Worm (Caenorhabditis elegans) whole organism, L3 larva: ENCODE measurements around the gene unc-69.

Experiments used
- R02D3.7 ChIP-seq: fragments of 150-350 bp; optimal IDR thresholded peaks from 2 replicates; lab custom pipeline; 2014; ENCODE audit warnings: missing biosample characterization, missing genetic modification characterization
- ZK546.5 ChIP-seq: sonication (generic microtip); optimal IDR thresholded peaks from 2 replicates; lab custom pipeline; 2017; ENCODE audit warnings: missing biosample characterization, missing genetic modification characterization
- ceh-28 ChIP-seq: fragments of 150-350 bp; optimal IDR thresholded peaks from 2 replicates; lab custom pipeline; 2014; ENCODE audit warnings: missing biosample characterization, missing genetic modification reagents, missing genetic modification characterization
- ceh-9 ChIP-seq: sonication (generic microtip); optimal IDR thresholded peaks from 2 replicates; lab custom pipeline; 2018; ENCODE audit warnings: missing biosample characterization, missing genetic modification characterization
- daf-12 ChIP-seq: fragments of 150-350 bp; optimal IDR thresholded peaks from 2 replicates; lab custom pipeline; 2014; ENCODE audit warnings: missing biosample characterization, missing genetic modification reagents, missing genetic modification characterization
- elt-1 ChIP-seq: fragments of 150-350 bp; optimal IDR thresholded peaks from 2 replicates; lab custom pipeline; 2014; ENCODE audit warnings: missing biosample characterization, missing genetic modification characterization
- elt-2 ChIP-seq: sonication (generic microtip); optimal IDR thresholded peaks from 2 replicates; lab custom pipeline; 2016; ENCODE audit warnings: missing genetic modification reagents, mild to moderate bottlenecking, missing genetic modification characterization, missing compliant biosample characterization
- elt-3 ChIP-seq, 3 experiments: fragments of 150-350 bp in 1 of 3; sonication (generic microtip) in 2 of 3; optimal IDR thresholded peaks; 2 replicates in 2 of 3; 4 replicates in 1 of 3; lab custom pipeline; 2014 to 2017; ENCODE audit warnings: missing biosample characterization in 3 of 3, missing genetic modification characterization in 3 of 3
- fkh-10 ChIP-seq: sonication (generic microtip); optimal IDR thresholded peaks from 2 replicates; lab custom pipeline; 2017; ENCODE audit warnings: missing biosample characterization, missing genetic modification reagents, missing genetic modification characterization
- hmg-11 ChIP-seq: sonication (generic microtip); optimal IDR thresholded peaks from 2 replicates; lab custom pipeline; 2016; ENCODE audit warnings: missing genetic modification characterization, missing compliant biosample characterization
- jun-1 ChIP-seq: fragments of 150-350 bp; optimal IDR thresholded peaks from 2 replicates; lab custom pipeline; 2014; ENCODE audit warnings: missing biosample characterization, missing genetic modification reagents, missing genetic modification characterization
- lin-15B ChIP-seq: fragments of 150-350 bp; optimal IDR thresholded peaks from 2 replicates; lab custom pipeline; 2014; ENCODE audit warnings: missing biosample characterization, missing genetic modification characterization
- lin-39 ChIP-seq: fragments of 150-350 bp; optimal IDR thresholded peaks from 2 replicates; lab custom pipeline; 2018; ENCODE audit warnings: missing biosample characterization, missing genetic modification reagents, missing genetic modification characterization
- lsy-12 ChIP-seq: sonication (generic microtip); optimal IDR thresholded peaks from 2 replicates; lab custom pipeline; 2016; ENCODE audit warnings: mild to moderate bottlenecking, missing genetic modification characterization, missing compliant biosample characterization
- mml-1 ChIP-seq: fragments of 150-350 bp; sonication (generic microtip); optimal IDR thresholded peaks from 3 replicates; lab custom pipeline; 2014; ENCODE audit warnings: missing biosample characterization, missing genetic modification characterization
- nfya-1 ChIP-seq: sonication (generic microtip); optimal IDR thresholded peaks from 2 replicates; lab custom pipeline; 2017; ENCODE audit warnings: missing genetic modification characterization, mild to moderate bottlenecking, missing compliant biosample characterization, antibody characterized with exemption, moderate library complexity; ENCODE audit not compliant: insufficient read depth
- nhr-23 ChIP-seq: fragments of 150-350 bp; optimal IDR thresholded peaks from 2 replicates; lab custom pipeline; 2014; ENCODE audit warnings: missing biosample characterization, missing genetic modification reagents, missing genetic modification characterization
- nhr-237 ChIP-seq: fragments of 150-350 bp; optimal IDR thresholded peaks from 2 replicates; lab custom pipeline; 2014; ENCODE audit warnings: missing biosample characterization, missing genetic modification characterization
- nhr-25 ChIP-seq: sonication (generic microtip); optimal IDR thresholded peaks from 2 replicates; lab custom pipeline; 2017; ENCODE audit warnings: missing biosample characterization, missing genetic modification characterization
- nhr-43 ChIP-seq: sonication (generic microtip); optimal IDR thresholded peaks from 2 replicates; lab custom pipeline; 2016; ENCODE audit warnings: mild to moderate bottlenecking, missing genetic modification characterization, missing compliant biosample characterization; ENCODE audit not compliant: poor library complexity, severe bottlenecking
- nhr-76 ChIP-seq: fragments of 150-350 bp; sonication (generic microtip); optimal IDR thresholded peaks from 5 replicates; lab custom pipeline; 2014; ENCODE audit warnings: missing biosample characterization, missing genetic modification characterization
- nhr-77 ChIP-seq: fragments of 150-350 bp; optimal IDR thresholded peaks from 2 replicates; lab custom pipeline; 2014; ENCODE audit warnings: missing biosample characterization, missing genetic modification characterization
- pha-4 ChIP-seq: fragments of 150-350 bp; optimal IDR thresholded peaks from 2 replicates; lab custom pipeline; 2014; ENCODE audit warnings: missing biosample characterization, missing genetic modification reagents, missing genetic modification characterization
- pqm-1 ChIP-seq: fragments of 150-350 bp; optimal IDR thresholded peaks from 2 replicates; lab custom pipeline; 2017; ENCODE audit warnings: missing biosample characterization, missing genetic modification characterization, inconsistent platforms
- skn-1 ChIP-seq: fragments of 150-350 bp; optimal IDR thresholded peaks from 2 replicates; lab custom pipeline; 2014; ENCODE audit warnings: missing biosample characterization, missing genetic modification characterization
- snpc-4 ChIP-seq: fragments of 150-350 bp; optimal IDR thresholded peaks from 2 replicates; lab custom pipeline; 2014; ENCODE audit warnings: missing biosample characterization, missing genetic modification characterization
- tbx-2 ChIP-seq: sonication (generic microtip); optimal IDR thresholded peaks from 2 replicates; lab custom pipeline; 2016; ENCODE audit warnings: mild to moderate bottlenecking, missing genetic modification characterization, missing compliant biosample characterization
- unc-62 ChIP-seq: fragments of 150-350 bp; sonication (generic microtip); optimal IDR thresholded peaks from 4 replicates; lab custom pipeline; 2014; ENCODE audit warnings: missing biosample characterization, missing genetic modification reagents, missing genetic modification characterization
- ztf-11 ChIP-seq: fragments of 150-350 bp; optimal IDR thresholded peaks from 2 replicates; lab custom pipeline; 2014; ENCODE audit warnings: missing biosample characterization, missing genetic modification characterization
- ztf-4 ChIP-seq: fragments of 150-350 bp; optimal IDR thresholded peaks from 2 replicates; lab custom pipeline; 2014; ENCODE audit warnings: missing biosample characterization, missing genetic modification characterization

The unc-69 gene

DNA sequence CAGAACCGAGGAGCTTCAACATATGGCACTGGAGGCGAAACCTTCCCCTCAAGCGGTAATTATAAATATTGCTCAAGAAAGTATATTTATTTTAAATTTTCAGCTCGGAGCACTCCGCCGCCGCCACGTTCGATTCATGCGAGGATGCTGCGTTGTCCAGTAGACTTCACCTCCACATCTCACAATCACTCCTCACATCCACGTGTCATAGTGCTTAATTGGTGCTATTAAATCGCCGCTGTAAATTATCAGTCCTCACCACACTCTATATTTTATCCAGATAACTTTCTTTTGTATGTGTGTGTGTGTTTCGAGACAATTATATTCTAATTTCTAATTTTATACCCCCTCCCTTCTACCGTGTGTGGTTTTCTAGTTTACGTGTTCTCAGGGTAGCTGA, 35.9 kb downstream of the unc-69 start:
- no peak for TF ChIP-seq ztf-4 (tag; lab: Kevin White, UChicago)
- TF ChIP-seq snpc-4 (tag; lab: Kevin White, UChicago), result no peak
- TF ChIP-seq nfya-1 (tag; lab: Kevin White, UChicago), result no peak
- peak; percentile 54 for TF ChIP-seq elt-2 (tag; lab: Kevin White, UChicago)

DNA sequence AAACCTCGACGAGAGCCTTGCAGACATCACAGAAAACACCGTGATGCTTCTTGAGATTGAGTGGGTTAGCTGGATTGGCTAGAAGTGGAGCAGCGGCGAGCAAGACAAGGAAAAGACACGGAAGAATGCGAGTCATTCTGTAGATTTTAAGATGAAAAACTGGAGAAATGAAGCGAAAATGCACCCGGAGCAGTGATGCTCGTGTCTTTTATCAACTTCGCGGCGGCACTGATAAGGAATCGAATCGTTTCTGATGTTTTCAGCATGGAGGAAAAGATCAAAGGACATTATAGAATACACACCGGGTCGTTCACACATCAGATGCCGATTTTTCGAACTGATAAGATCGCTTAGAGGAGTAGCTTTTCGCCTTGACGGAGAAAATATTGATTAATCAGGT, 36.6 kb downstream of the unc-69 start, which contains the start of gene spp-1:
Gene spp-1, minus strand, starts transcription at position 287 of the 400 bp plus-strand sequence.
- TF ChIP-seq daf-12 (tag; lab: Kevin White, UChicago), result no peak
- TF ChIP-seq nhr-43 (tag; lab: Kevin White, UChicago), result no peak
- TF ChIP-seq mml-1 (tag; lab: Kevin White, UChicago), result no peak
- peak; percentile 50 for TF ChIP-seq jun-1 (tag; lab: Kevin White, UChicago)
- TF ChIP-seq ztf-11 (tag; lab: Kevin White, UChicago), result no peak
- TF ChIP-seq nhr-25 (tag; lab: Kevin White, UChicago), result no peak
- no peak for TF ChIP-seq unc-62 (GFP tag; lab: Kevin White, UChicago)
- no peak for TF ChIP-seq ZK546.5 (tag; lab: Kevin White, UChicago)
- TF ChIP-seq ceh-28 (tag; lab: Kevin White, UChicago), result peak; percentile 31
- peak; percentile 57 for TF ChIP-seq pha-4 (tag; lab: Kevin White, UChicago)
- peak; percentile 87 for TF ChIP-seq pqm-1 (tag; lab: Kevin White, UChicago)
- TF ChIP-seq elt-2 (tag; lab: Kevin White, UChicago), result peak; percentile 94
- no peak for TF ChIP-seq nhr-237 (tag; lab: Kevin White, UChicago)
- TF ChIP-seq nhr-23 (tag; lab: Kevin White, UChicago), result no peak
- TF ChIP-seq, all 47 proteins: peak for 5

ce11 chrIII:10357598-10358186, 39.0 kb downstream of the unc-69 start, which contains the start of gene umps-1:
Gene umps-1 (minus strand): TSS chrIII:10357648.
- peak; percentile 60 for TF ChIP-seq nhr-25 (tag; lab: Kevin White, UChicago)
- peak; percentile 49 for TF ChIP-seq pqm-1 (tag; lab: Kevin White, UChicago)
- TF ChIP-seq elt-2 (tag; lab: Kevin White, UChicago), result peak; percentile 41
- TF ChIP-seq tbx-2 (tag; lab: Kevin White, UChicago), result no peak
- no peak for TF ChIP-seq elt-3 (tag; optimal IDR thresholded peaks at IDR 0.05; lab: Kevin White, UChicago)
- TF ChIP-seq mml-1 (tag; lab: Kevin White, UChicago), result no peak
- TF ChIP-seq lin-15B (tag; lab: Kevin White, UChicago), result peak; percentile 73
- peak; percentile 45 for TF ChIP-seq nhr-43 (tag; lab: Kevin White, UChicago)
- peak; percentile 26 for TF ChIP-seq lin-39 (tag; lab: Kevin White, UChicago)
- TF ChIP-seq R02D3.7 (tag; lab: Kevin White, UChicago), result no peak
- TF ChIP-seq fkh-10, result no peak
- TF ChIP-seq nfya-1 (tag; lab: Kevin White, UChicago), result peak; percentile 93
- TF ChIP-seq pha-4 (tag; lab: Kevin White, UChicago), result peak; percentile 92
- TF ChIP-seq hmg-11 (tag; lab: Kevin White, UChicago), result peak; percentile 62
- peak; percentile 90 for TF ChIP-seq nhr-23 (tag; lab: Kevin White, UChicago)
- TF ChIP-seq lsy-12 (tag; lab: Kevin White, UChicago), result peak; percentile 20
- peak; percentile 48 for TF ChIP-seq skn-1 (tag; lab: Kevin White, UChicago)

DNA sequence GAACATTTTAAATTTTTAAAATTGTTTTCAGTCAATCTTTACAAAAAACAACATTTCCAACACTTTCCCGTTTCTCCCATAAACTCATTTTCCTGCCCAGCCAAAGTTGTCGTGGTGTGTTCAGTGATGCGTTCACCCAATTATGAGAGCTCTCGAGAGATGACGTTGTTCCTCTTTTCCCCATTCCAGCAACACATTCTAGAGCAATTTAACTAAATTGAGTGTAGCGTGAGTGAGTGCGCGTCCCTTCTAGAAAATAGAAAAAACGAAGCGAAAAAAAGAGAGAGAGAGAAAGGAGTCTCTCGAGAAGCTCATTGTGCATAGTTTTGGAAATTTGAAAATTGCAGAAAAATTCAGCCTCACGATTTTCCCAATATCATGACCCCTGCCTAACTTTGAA, 40.0 kb downstream of the unc-69 start:
- TF ChIP-seq hmg-11 (tag; lab: Kevin White, UChicago) (no peak), ceh-9 (tag; lab: Kevin White, UChicago) (no peak), nhr-77 (no peak), elt-1 (tag; lab: Kevin White, UChicago) (no peak), nfya-1 (tag; lab: Kevin White, UChicago) (peak; percentile 28), elt-2 (tag; lab: Kevin White, UChicago) (no peak), snpc-4 (tag; lab: Kevin White, UChicago) (no peak), fkh-10 (peak; percentile 36), nhr-76 (tag; lab: Kevin White, UChicago) (no peak), pha-4 (tag; lab: Kevin White, UChicago) (no peak), ztf-11 (tag; lab: Kevin White, UChicago) (no peak), nhr-25 (tag; lab: Kevin White, UChicago) (no peak), pqm-1 (tag; lab: Kevin White, UChicago) (no peak), lin-15B (tag; lab: Kevin White, UChicago) (no peak)
